Fruit fly (Drosophila melanogaster) whole organism, embryonic: Measurements from ENCODE around the gene CG16964.

Experiments used
- Atf6 ChIP-seq: fragments of 200-800 bp; sonication (Bioruptor generic); IDR thresholded peaks from 2 replicates; pipeline ENCODE4 v1.3.6; 2022; ENCODE audit warnings: missing biosample characterization, missing genetic modification characterization
- Bdp1 ChIP-seq: fragments of 200-800 bp; sonication (Bioruptor generic); optimal IDR thresholded peaks from 3 replicates; lab custom pipeline; 2016; ENCODE audit warnings: missing biosample characterization, missing genetic modification characterization
- CG10147 ChIP-seq: fragments of 200-800 bp; sonication (Bioruptor generic); optimal IDR thresholded peaks from 2 replicates; lab custom pipeline; 2019; ENCODE audit warnings: missing biosample characterization, mild to moderate bottlenecking, missing genetic modification characterization, moderate library complexity
- CG11456 ChIP-seq: fragments of 200-800 bp; sonication (Bioruptor generic); IDR thresholded peaks from 3 replicates; pipeline ENCODE4 v1.3.6; 2022; ENCODE audit warnings: missing biosample characterization, missing genetic modification characterization
- CG11504 ChIP-seq: fragments of 200-800 bp; sonication (Bioruptor generic); optimal IDR thresholded peaks from 3 replicates; lab custom pipeline; 2019; ENCODE audit warnings: missing biosample characterization, mild to moderate bottlenecking, missing genetic modification characterization, moderate library complexity
- CG13296 ChIP-seq: fragments of 200-800 bp; sonication (Bioruptor generic); optimal IDR thresholded peaks from 3 replicates; lab custom pipeline; 2018; ENCODE audit warnings: missing biosample characterization, mild to moderate bottlenecking, missing genetic modification characterization
- CG17328 ChIP-seq: fragments of 200-800 bp; sonication (Bioruptor generic); IDR thresholded peaks from 2 replicates; pipeline ENCODE4 v1.3.6; 2022; ENCODE audit warnings: missing biosample characterization, missing genetic modification characterization
- CG18599 ChIP-seq: fragments of 200-800 bp; sonication (Bioruptor generic); optimal IDR thresholded peaks from 3 replicates; lab custom pipeline; 2017; ENCODE audit warnings: missing biosample characterization, missing genetic modification characterization, mild to moderate bottlenecking, moderate library complexity, missing genetic modification reagents
- CG30403 ChIP-seq: fragments of 200-800 bp; sonication (Bioruptor generic); optimal IDR thresholded peaks from 3 replicates; lab custom pipeline; 2016; ENCODE audit warnings: missing biosample characterization, missing genetic modification characterization
- CG33213 ChIP-seq: fragments of 200-800 bp; sonication (Bioruptor generic); optimal IDR thresholded peaks from 3 replicates; lab custom pipeline; 2016; ENCODE audit warnings: missing biosample characterization, missing genetic modification characterization
- CG4424 ChIP-seq: fragments of 200-800 bp; sonication (Bioruptor generic); optimal IDR thresholded peaks from 3 replicates; lab custom pipeline; 2016; ENCODE audit warnings: missing biosample characterization, missing genetic modification characterization
- CG6175 ChIP-seq: fragments of 200-800 bp; sonication (Bioruptor generic); IDR thresholded peaks from 3 replicates; pipeline ENCODE4 v1.3.6; 2022; ENCODE audit warnings: missing biosample characterization, missing genetic modification characterization
- CG7556 ChIP-seq: fragments of 200-800 bp; sonication (Bioruptor generic); optimal IDR thresholded peaks from 2 replicates; lab custom pipeline; 2017; ENCODE audit warnings: missing biosample characterization, mild to moderate bottlenecking, missing genetic modification characterization
- CG7786 ChIP-seq: fragments of 200-800 bp; sonication (Bioruptor generic); optimal IDR thresholded peaks from 2 replicates; lab custom pipeline; 2016; ENCODE audit warnings: missing biosample characterization, missing genetic modification characterization
- CG7839 ChIP-seq: fragments of 200-800 bp; sonication (Bioruptor generic); optimal IDR thresholded peaks from 3 replicates; lab custom pipeline; 2018; ENCODE audit warnings: missing biosample characterization, mild to moderate bottlenecking, missing genetic modification characterization, moderate library complexity
- CG8765 ChIP-seq: fragments of 200-800 bp; sonication (Bioruptor generic); IDR thresholded peaks from 2 replicates; pipeline ENCODE4 v1.3.6; 2022; ENCODE audit warnings: missing biosample characterization, missing genetic modification characterization
- CG9817 ChIP-seq: fragments of 200-800 bp; sonication (Bioruptor generic); optimal IDR thresholded peaks from 2 replicates; lab custom pipeline; 2018; ENCODE audit warnings: missing biosample characterization, mild to moderate bottlenecking, missing genetic modification characterization, moderate library complexity
- Dbx ChIP-seq: fragments of 200-800 bp; sonication (Bioruptor generic); IDR thresholded peaks from 3 replicates; pipeline ENCODE4 v1.3.6; 2022; ENCODE audit warnings: missing biosample characterization, missing genetic modification characterization
- Doc2 ChIP-seq: fragments of 200-800 bp; sonication (Bioruptor generic); IDR thresholded peaks from 2 replicates; pipeline ENCODE4 v1.3.6; 2022; ENCODE audit warnings: missing biosample characterization, missing genetic modification characterization
- Drgx ChIP-seq: fragments of 200-800 bp; sonication (Bioruptor generic); IDR thresholded peaks from 2 replicates; pipeline ENCODE4 v1.3.6; 2022; ENCODE audit warnings: missing biosample characterization, missing genetic modification characterization
- Fer3 ChIP-seq: fragments of 200-800 bp; sonication (Bioruptor generic); optimal IDR thresholded peaks from 2 replicates; lab custom pipeline; 2018; ENCODE audit warnings: missing biosample characterization, mild to moderate bottlenecking, missing genetic modification characterization, moderate library complexity
- GATAe ChIP-seq: fragments of 200-800 bp; sonication (Bioruptor generic); conservative IDR thresholded peaks from 2 replicates; pipeline ENCODE4 v1.3.6; 2022; ENCODE audit warnings: missing biosample characterization, missing genetic modification characterization
- HHEX ChIP-seq: fragments of 200-800 bp; sonication (Bioruptor generic); optimal IDR thresholded peaks from 3 replicates; lab custom pipeline; 2017; ENCODE audit warnings: missing biosample characterization, mild to moderate bottlenecking, missing genetic modification characterization, missing genetic modification reagents
- Hmx ChIP-seq: fragments of 200-800 bp; sonication (Bioruptor generic); optimal IDR thresholded peaks from 2 replicates; lab custom pipeline; 2016; ENCODE audit warnings: missing biosample characterization, missing genetic modification characterization
- Hr51 ChIP-seq, 2 experiments: fragments of 200-800 bp; sonication (Bioruptor generic); optimal IDR thresholded peaks; 2 replicates in 1 of 2; 3 replicates in 1 of 2; lab custom pipeline; 2016 to 2018; ENCODE audit warnings: missing biosample characterization in 2 of 2, missing genetic modification characterization in 2 of 2, mild to moderate bottlenecking in 1 of 2, moderate library complexity in 1 of 2
- Max ChIP-seq: fragments of 200-800 bp; sonication (Bioruptor generic); optimal IDR thresholded peaks from 2 replicates; lab custom pipeline; 2016; ENCODE audit warnings: missing biosample characterization, mild to moderate bottlenecking, missing genetic modification characterization
- NK7.1 ChIP-seq: fragments of 200-800 bp; sonication (Bioruptor generic); optimal IDR thresholded peaks from 3 replicates; lab custom pipeline; 2016; ENCODE audit warnings: missing biosample characterization, missing genetic modification characterization
- Rx ChIP-seq: fragments of 200-800 bp; sonication (Bioruptor generic); IDR thresholded peaks from 2 replicates; pipeline ENCODE4 v1.3.6; 2022; ENCODE audit warnings: missing biosample characterization, missing genetic modification characterization
- Scr ChIP-seq: fragments of 200-800 bp; sonication (Bioruptor generic); IDR thresholded peaks from 2 replicates; pipeline ENCODE4 v1.3.6; 2022; ENCODE audit warnings: missing biosample characterization, missing genetic modification characterization; ENCODE audit not compliant: partially characterized antibody
- ac ChIP-seq: fragments of 200-800 bp; sonication (Bioruptor generic); optimal IDR thresholded peaks from 3 replicates; lab custom pipeline; 2017; ENCODE audit warnings: missing biosample characterization, mild to moderate bottlenecking, missing genetic modification characterization
- bcd ChIP-seq: fragments of 200-800 bp; sonication (Bioruptor generic); optimal IDR thresholded peaks from 2 replicates; lab custom pipeline; 2017; ENCODE audit warnings: missing biosample characterization, mild to moderate bottlenecking, missing genetic modification characterization
- bsh ChIP-seq, 2 experiments: fragments of 200-800 bp; sonication (Bioruptor generic); optimal IDR thresholded peaks; 2 replicates each; lab custom pipeline; 2017 to 2018; ENCODE audit warnings: mild to moderate bottlenecking in 2 of 2, missing biosample characterization in 2 of 2, missing genetic modification characterization in 2 of 2, moderate library complexity in 1 of 2
- corto ChIP-seq: fragments of 200-800 bp; sonication (Bioruptor generic); optimal IDR thresholded peaks from 2 replicates; lab custom pipeline; 2016; ENCODE audit warnings: missing biosample characterization, mild to moderate bottlenecking, missing genetic modification characterization, moderate library complexity
- danr ChIP-seq: fragments of 200-800 bp; sonication (Bioruptor generic); IDR thresholded peaks from 2 replicates; pipeline ENCODE4 v1.3.6; 2022; ENCODE audit warnings: missing biosample characterization, missing genetic modification characterization
- esg ChIP-seq: fragments of 200-800 bp; sonication (Bioruptor generic); conservative IDR thresholded peaks from 2 replicates; pipeline ENCODE4 v1.3.6; 2022; ENCODE audit warnings: missing biosample characterization, missing genetic modification characterization
- gce ChIP-seq: fragments of 200-800 bp; sonication (Bioruptor generic); IDR thresholded peaks from 3 replicates; pipeline ENCODE4 v1.3.6; 2022; ENCODE audit warnings: missing biosample characterization, missing genetic modification characterization
- kay ChIP-seq: fragments of 200-800 bp; sonication (Bioruptor generic); optimal IDR thresholded peaks from 2 replicates; lab custom pipeline; 2016; ENCODE audit warnings: missing biosample characterization, missing genetic modification characterization
- knrl ChIP-seq: fragments of 200-800 bp; sonication (Bioruptor generic); IDR thresholded peaks from 3 replicates; pipeline ENCODE4 v1.3.6; 2022; ENCODE audit warnings: missing biosample characterization, missing genetic modification characterization; ENCODE audit not compliant: partially characterized antibody
- lola ChIP-seq, 3 experiments: fragments of >200 bp in 2 of 3; fragments of 200-800 bp in 1 of 3; sonication (Bioruptor generic) in 1 of 3; optimal IDR thresholded peaks; 2 replicates each; lab custom pipeline; 2017 to 2019; ENCODE audit warnings: missing biosample characterization in 3 of 3, missing genetic modification characterization in 3 of 3, mild to moderate bottlenecking in 1 of 3, moderate library complexity in 1 of 3
- peb ChIP-seq: fragments of 200-800 bp; sonication (Bioruptor generic); IDR thresholded peaks from 2 replicates; pipeline ENCODE4 v1.3.6; 2022; ENCODE audit warnings: missing biosample characterization, missing genetic modification characterization
- prd ChIP-seq, 3 experiments: fragments of >200 bp in 2 of 3; fragments of 200-800 bp in 1 of 3; sonication (Bioruptor generic) in 1 of 3; optimal IDR thresholded peaks in 2 of 3; IDR thresholded peaks in 1 of 3; 2 replicates in 2 of 3; 3 replicates in 1 of 3; pipeline versions ENCODE4 v1.3.6 to Lab custom; 2017 to 2022; ENCODE audit warnings: missing biosample characterization in 1 of 3, missing genetic modification characterization in 1 of 3
- sens ChIP-seq: fragments of 200-800 bp; sonication (Bioruptor generic); peaks from one replicate; lab custom pipeline; 2016; ENCODE audit warnings: missing biosample characterization, missing genetic modification characterization
- sug ChIP-seq: fragments of 200-800 bp; optimal IDR thresholded peaks from 2 replicates; lab custom pipeline; 2019; ENCODE audit warnings: missing biosample characterization, mild to moderate bottlenecking, missing genetic modification characterization, moderate library complexity
- vvl ChIP-seq: fragments of 200-800 bp; sonication (Bioruptor generic); IDR thresholded peaks from 2 replicates; pipeline ENCODE4 v1.3.6; 2022; ENCODE audit warnings: missing biosample characterization, missing genetic modification characterization
- wdn ChIP-seq: fragments of 200-800 bp; sonication (Bioruptor generic); IDR thresholded peaks from 2 replicates; pipeline ENCODE4 v1.3.6; 2022; ENCODE audit warnings: missing biosample characterization, missing genetic modification characterization

Gene CG16964

DNA sequence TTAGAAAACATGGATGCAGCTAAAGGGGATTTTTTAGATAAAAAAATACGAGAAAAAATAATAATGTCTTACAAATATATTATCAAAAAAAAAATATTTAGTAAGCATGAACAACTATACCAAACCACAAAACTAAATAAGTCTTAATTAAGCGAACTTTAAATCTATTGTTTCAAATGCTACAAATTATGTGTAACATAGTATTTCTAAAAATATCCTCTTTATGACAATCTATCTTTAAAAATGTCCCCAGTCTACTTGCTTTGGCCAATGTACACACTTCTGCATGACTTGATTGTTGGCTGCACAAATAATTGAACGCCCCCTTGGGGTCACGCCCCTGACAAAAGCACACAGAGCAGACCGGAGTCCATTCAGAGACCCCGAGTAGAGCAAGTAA lies 16.1 kb upstream of the CG16964 start (continued):
- no peak for TF ChIP-seq CG13296 (GFP tag; lab: Kevin White, UChicago)
- TF ChIP-seq sug (tag; lab: Kevin White, UChicago): no peak
- peak; percentile 67 for TF ChIP-seq CG11504 (tag; lab: Kevin White, UChicago)
- peak; percentile 42 for TF ChIP-seq sens
- TF ChIP-seq CG11456 (GFP tag; lab: Robert Waterston, UW): 0 out of 3 replicates have a peak, but pooled peaks have one; percentile 6
- TF ChIP-seq esg: 0 out of 2 replicates have a peak, but pooled peaks have one; percentile 11
- no peak for TF ChIP-seq NK7.1 (GFP tag; lab: Kevin White, UChicago)
- peak; percentile 11 for TF ChIP-seq CG4424 (GFP tag; lab: Kevin White, UChicago)
- no peak for TF ChIP-seq CG33213 (GFP tag; lab: Kevin White, UChicago)
- TF ChIP-seq GATAe: no peak
- TF ChIP-seq Atf6 (GFP tag; lab: Robert Waterston, UW): 0 out of 2 replicates have a peak, but pooled peaks have one; percentile 33
- peak; percentile 54 for TF ChIP-seq CG7839
- TF ChIP-seq Hmx (GFP tag; lab: Kevin White, UChicago): no peak
- TF ChIP-seq HHEX (GFP tag; lab: Kevin White, UChicago): peak; percentile 8
- peak; percentile 39; the same call in 1 of the 3 replicates for TF ChIP-seq Dbx (GFP tag; lab: Robert Waterston, UW)
- peak in 1 of 2 experiments; percentile 40 for TF ChIP-seq Hr51 (GFP tag; optimal IDR thresholded peaks at IDR 0.05; lab: Kevin White, UChicago)
- TF ChIP-seq CG7556 (GFP tag; lab: Kevin White, UChicago): peak; percentile 19
- TF ChIP-seq bcd (GFP tag; lab: Kevin White, UChicago): peak; percentile 29
- TF ChIP-seq CG18599 (GFP tag; lab: Kevin White, UChicago): peak; percentile 39
- TF ChIP-seq, all 482 proteins: peak for 46

DNA sequence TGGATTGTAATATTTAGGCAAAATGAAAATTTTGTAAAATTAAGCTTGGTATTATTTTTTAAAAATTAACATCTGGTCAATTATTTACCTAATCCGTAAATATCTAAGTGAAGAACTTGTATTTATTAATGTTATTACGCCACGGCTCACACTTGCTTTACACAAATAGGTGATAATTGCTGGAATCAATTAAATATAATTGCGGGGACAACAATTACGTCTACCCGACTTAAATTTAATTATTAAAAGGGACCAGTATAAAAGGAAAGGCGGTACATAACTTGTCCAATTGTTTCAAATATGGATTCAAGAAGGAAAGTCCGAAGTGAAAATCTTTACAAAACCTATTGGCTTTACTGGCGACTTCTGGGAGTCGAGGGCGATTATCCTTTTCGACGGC lies 13.5 kb upstream of the CG16964 start, which contains the start of gene Or33a:
Or33a (plus strand) TSS at position 301 of the 400 bp plus-strand sequence.
- TF ChIP-seq corto (GFP tag; lab: Kevin White, UChicago) (no peak), bsh (GFP tag; optimal IDR thresholded peaks at IDR 0.05; lab: Kevin White, UChicago) (no peak), Max (GFP tag; lab: Kevin White, UChicago) (no peak), CG17328 (GFP tag; lab: Robert Waterston, UW) (no peak), CG10147 (no peak), knrl (GFP tag; lab: Robert Waterston, UW) (no peak), Fer3 (tag; lab: Kevin White, UChicago) (no peak), Doc2 (GFP tag; lab: Robert Waterston, UW) (no peak), CG6175 (GFP tag; lab: Robert Waterston, UW) (no peak), gce (GFP tag; lab: Robert Waterston, UW) (no peak), vvl (GFP tag; lab: Robert Waterston, UW) (no peak), Drgx (no peak), Bdp1 (GFP tag; lab: Kevin White, UChicago) (no peak), CG30403 (GFP tag; lab: Kevin White, UChicago) (no peak), wdn (GFP tag; lab: Robert Waterston, UW) (no peak), peb (GFP tag; lab: Robert Waterston, UW) (no peak)
- TF ChIP-seq, all 482 proteins: peak for 0

DNA sequence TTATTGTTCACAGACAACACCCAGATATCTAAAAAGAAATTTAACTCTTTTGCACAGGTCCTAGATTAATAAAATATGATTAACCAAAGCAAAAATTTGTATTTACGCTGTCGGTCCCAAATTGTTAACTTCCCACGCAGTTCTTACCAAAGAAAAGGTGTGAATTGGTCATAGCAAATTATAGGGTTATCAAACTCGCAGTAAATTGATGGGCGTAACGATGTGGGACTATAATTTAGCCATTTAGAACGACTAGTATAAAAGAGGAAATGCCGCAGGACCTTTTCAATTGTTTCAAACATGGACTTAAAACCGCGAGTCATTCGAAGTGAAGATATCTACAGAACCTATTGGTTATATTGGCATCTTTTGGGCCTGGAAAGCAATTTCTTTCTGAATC lies 11.9 kb upstream of the CG16964 start, which contains the start of gene Or33b:
Or33b (plus strand) TSS at position 301 of the 400 bp plus-strand sequence.
- TF ChIP-seq prd (optimal IDR thresholded peaks at IDR 0.05; lab: Kevin White, UChicago): no peak
- TF ChIP-seq prd (GFP tag; IDR thresholded peaks at IDR 0.05; lab: Robert Waterston, UW): no peak
- no peak for TF ChIP-seq CG8765 (GFP tag; lab: Robert Waterston, UW)
- TF ChIP-seq Scr (GFP tag; lab: Robert Waterston, UW): no peak
- no peak for TF ChIP-seq Rx (GFP tag; lab: Robert Waterston, UW)
- TF ChIP-seq danr (GFP tag; lab: Robert Waterston, UW): no peak
- no peak for TF ChIP-seq CG7786 (GFP tag; lab: Kevin White, UChicago)
- TF ChIP-seq CG9817 (tag; lab: Kevin White, UChicago): no peak
- TF ChIP-seq lola (GFP tag; optimal IDR thresholded peaks at IDR 0.05; lab: Kevin White, UChicago): no peak
- no peak for TF ChIP-seq kay
- TF ChIP-seq ac (GFP tag; lab: Kevin White, UChicago): no peak
